Fruit fly (Drosophila melanogaster): ENCODE results near the gene Tdh.

Tdh gene

dm6 chr3L:20432297-20432696, 34.4 kb upstream of the Tdh start, which contains the start of the genes Las and Psn (continued):
- TF ChIP-seq CG17802 (tag; optimal IDR thresholded peaks at IDR 0.05) (no peak), caup (GFP tag; optimal IDR thresholded peaks at IDR 0.05; ENCODE audit: severe bottlenecking) (no peak), gt (GFP tag; IDR thresholded peaks at IDR 0.05) (no peak), Ets65A (GFP tag) (peak; percentile 64), CG1024 (GFP tag; IDR thresholded peaks at IDR 0.05) (no peak), CG6683 (GFP tag; optimal IDR thresholded peaks at IDR 0.05) (no peak), CG2712 (tag; optimal IDR thresholded peaks at IDR 0.05) (peak; percentile 49), cato (GFP tag; optimal IDR thresholded peaks at IDR 0.05; ENCODE audit: borderline replicate concordance) (no peak), Optix (GFP tag; IDR thresholded peaks at IDR 0.05) (no peak), CG13287 (GFP tag; IDR thresholded peaks at IDR 0.05; ENCODE audit: partially characterized antibody) (peak; percentile 82), CG17829 (tag; optimal IDR thresholded peaks at IDR 0.05) (peak; percentile 43), CG4617 (GFP tag; optimal IDR thresholded peaks at IDR 0.05; ENCODE audit: borderline replicate concordance) (peak; percentile 51), CG14860 (GFP tag; IDR thresholded peaks at IDR 0.05; ENCODE audit: partially characterized antibody) (peak; percentile 50; the same call in 2 of the 3 replicates), Abd-B (GFP tag; optimal IDR thresholded peaks at IDR 0.05) (no peak), sd (tag; optimal IDR thresholded peaks at IDR 0.05) (no peak), CG2120 (GFP tag; optimal IDR thresholded peaks at IDR 0.05) (peak; percentile 52), CG4424 (GFP tag; optimal IDR thresholded peaks at IDR 0.05) (no peak), CG12236 (GFP tag; optimal IDR thresholded peaks at IDR 0.05) (no peak), gfzf (GFP tag; optimal IDR thresholded peaks at IDR 0.05) (peak; percentile 84), CTCF (GFP tag; optimal IDR thresholded peaks at IDR 0.05) (no peak), B-H2 (GFP tag; optimal IDR thresholded peaks at IDR 0.05) (peak; percentile 7), yki (optimal IDR thresholded peaks at IDR 0.05) (no peak), sna (GFP tag; IDR thresholded peaks at IDR 0.05; ENCODE audit: partially characterized antibody) (peak; percentile 62; the same call in 1 of the 2 replicates), CG3838 (GFP tag; optimal IDR thresholded peaks at IDR 0.05) (no peak), Fer2 (tag; optimal IDR thresholded peaks at IDR 0.05) (no peak), pzg (GFP tag; optimal IDR thresholded peaks at IDR 0.05) (peak; percentile 68), dysf (GFP tag; IDR thresholded peaks at IDR 0.05) (no peak), Pdp1 (GFP tag; optimal IDR thresholded peaks at IDR 0.05) (peak; percentile 28 to 76), CoRest (tag; optimal IDR thresholded peaks at IDR 0.05) (no peak), HmgZ (tag; optimal IDR thresholded peaks at IDR 0.05) (peak; percentile 10), Dll (GFP tag; IDR thresholded peaks at IDR 0.05; ENCODE audit: partially characterized antibody) (peak; percentile 84), CG2875 (GFP tag; optimal IDR thresholded peaks at IDR 0.05) (no peak), CG15073 (GFP tag; optimal IDR thresholded peaks at IDR 0.05) (no peak), Fer3 (tag; optimal IDR thresholded peaks at IDR 0.05) (no peak), jing (GFP tag; optimal IDR thresholded peaks at IDR 0.05) (no peak), otp (GFP tag; IDR thresholded peaks at IDR 0.05) (no peak), zen2 (GFP tag; IDR thresholded peaks at IDR 0.05; ENCODE audit: partially characterized antibody) (no peak; the same call in 2 of the 3 replicates), D19A (tag; optimal IDR thresholded peaks at IDR 0.05) (no peak), Ada2b (GFP tag; IDR thresholded peaks at IDR 0.05) (no peak), CG31441 (GFP tag; IDR thresholded peaks at IDR 0.05) (no peak), sug (tag; optimal IDR thresholded peaks at IDR 0.05) (no peak), bcd (GFP tag; optimal IDR thresholded peaks at IDR 0.05) (no peak), Bgb (GFP tag; IDR thresholded peaks at IDR 0.05; ENCODE audit: partially characterized antibody) (0 out of 2 replicates have a peak, but pooled peaks have one; percentile 32), nerfin-2 (GFP tag; IDR thresholded peaks at IDR 0.05; ENCODE audit: partially characterized antibody) (no peak), gsb-n (tag; optimal IDR thresholded peaks at IDR 0.05) (no peak), CG3281 (GFP tag; optimal IDR thresholded peaks at IDR 0.05) (no peak), CG17385 (GFP tag; optimal IDR thresholded peaks at IDR 0.05) (no peak), Opbp (GFP tag; IDR thresholded peaks at IDR 0.05; ENCODE audit: partially characterized antibody) (no peak), Tbp (GFP tag; optimal IDR thresholded peaks at IDR 0.05) (no peak), ham (GFP tag; IDR thresholded peaks at IDR 0.05) (no peak), YL-1 (GFP tag; optimal IDR thresholded peaks at IDR 0.05) (peak; percentile 80)
